Worm (Caenorhabditis elegans) whole organism, young adult: ENCODE measurements around the gene spp-26.
A peak's percentile ranks its signal among the peaks of the same experiment; 100 is the strongest.

Source experiments
- B0019.2 ChIP-seq: fragments of 200-800 bp; sonication (Bioruptor generic); conservative IDR thresholded peaks from 2 replicates; pipeline ENCODE4 v1.3.6; 2022; ENCODE audit warnings: missing genetic modification reagents, missing genetic modification characterization, missing compliant biosample characterization
- F49E8.2 ChIP-seq: sonication (generic microtip); optimal IDR thresholded peaks from 3 replicates; lab custom pipeline; 2017; ENCODE audit warnings: missing genetic modification characterization, mild to moderate bottlenecking, missing compliant biosample characterization, antibody characterized with exemption, moderate library complexity; ENCODE audit not compliant: insufficient read depth
- F52B5.7 ChIP-seq: sonication (generic microtip); optimal IDR thresholded peaks from 2 replicates; lab custom pipeline; 2016; ENCODE audit warnings: mild to moderate bottlenecking, missing genetic modification characterization, missing compliant biosample characterization
- F57A8.1 ChIP-seq: fragments of 200-800 bp; sonication (Bioruptor generic); optimal IDR thresholded peaks from 2 replicates; lab custom pipeline; 2018; ENCODE audit warnings: mild to moderate bottlenecking, missing genetic modification characterization, moderate library complexity, missing compliant biosample characterization
- F57C9.4 ChIP-seq: sonication (generic microtip); optimal IDR thresholded peaks from 2 replicates; lab custom pipeline; 2017; ENCODE audit warnings: mild to moderate bottlenecking, missing genetic modification characterization, missing compliant biosample characterization
- K11D2.4 ChIP-seq: fragments of 200-800 bp; sonication (Bioruptor generic); IDR thresholded peaks from 2 replicates; pipeline ENCODE4 v1.3.6; 2022; ENCODE audit warnings: missing genetic modification reagents, missing genetic modification characterization, missing compliant biosample characterization
- K12H6.12 ChIP-seq: fragments of 200-800 bp; sonication (Bioruptor generic); optimal IDR thresholded peaks from 2 replicates; lab custom pipeline; 2018; ENCODE audit warnings: mild to moderate bottlenecking, missing genetic modification characterization, missing compliant biosample characterization
- T26A5.8 ChIP-seq: sonication (generic microtip); optimal IDR thresholded peaks from 2 replicates; lab custom pipeline; 2016; ENCODE audit warnings: missing genetic modification characterization, missing compliant biosample characterization
- Y79H2A.3 ChIP-seq: fragments of 200-800 bp; sonication (Bioruptor generic); conservative IDR thresholded peaks from 2 replicates; pipeline ENCODE4 v1.3.6; 2022; ENCODE audit warnings: missing genetic modification reagents, missing genetic modification characterization, missing compliant biosample characterization
- ZK185.1 ChIP-seq: sonication (generic microtip); optimal IDR thresholded peaks from 2 replicates; lab custom pipeline; 2016; ENCODE audit warnings: mild to moderate bottlenecking, missing genetic modification characterization, missing compliant biosample characterization; ENCODE audit not compliant: poor library complexity, severe bottlenecking
- ama-1 ChIP-seq, 3 experiments: fragments of 150-350 bp in 1 of 3; sonication (generic microtip) in 2 of 3; optimal IDR thresholded peaks; 2 replicates each; lab custom pipeline; 2014 to 2018; ENCODE audit warnings: missing biosample characterization in 2 of 3, missing genetic modification characterization in 2 of 3, missing genetic modification reagents in 2 of 3
- atf-7 ChIP-seq: sonication (generic microtip); optimal IDR thresholded peaks from 2 replicates; lab custom pipeline; 2017; ENCODE audit warnings: mild to moderate bottlenecking, missing genetic modification characterization, missing compliant biosample characterization
- attf-3 ChIP-seq: fragments of 200-800 bp; sonication (Bioruptor generic); conservative IDR thresholded peaks from 2 replicates; pipeline ENCODE4 v1.3.6; 2022; ENCODE audit warnings: missing genetic modification reagents, missing genetic modification characterization, missing compliant biosample characterization
- bed-1 ChIP-seq: fragments of 200-800 bp; sonication (Bioruptor generic); IDR thresholded peaks from 2 replicates; pipeline ENCODE4 v1.3.6; 2022; ENCODE audit warnings: missing genetic modification reagents, missing genetic modification characterization, missing compliant biosample characterization
- bed-2 ChIP-seq: fragments of 200-800 bp; sonication (Bioruptor generic); IDR thresholded peaks from 2 replicates; pipeline ENCODE4 v1.3.6; 2022; ENCODE audit warnings: missing genetic modification reagents, missing genetic modification characterization, missing compliant biosample characterization
- ceh-27 ChIP-seq: fragments of 200-800 bp; sonication (Bioruptor generic); optimal IDR thresholded peaks from 2 replicates; lab custom pipeline; 2018; ENCODE audit warnings: mild to moderate bottlenecking, missing genetic modification characterization, moderate library complexity, missing compliant biosample characterization
- ceh-40 ChIP-seq: fragments of 200-800 bp; sonication (Bioruptor generic); IDR thresholded peaks from 2 replicates; pipeline ENCODE4 v1.3.6; 2022; ENCODE audit warnings: missing genetic modification characterization, missing compliant biosample characterization
- dox-1 ChIP-seq: fragments of 200-800 bp; sonication (Bioruptor generic); IDR thresholded peaks from 2 replicates; pipeline ENCODE4 v1.3.6; 2022; ENCODE audit warnings: missing genetic modification reagents, missing genetic modification characterization, missing compliant biosample characterization
- ekl-4 ChIP-seq: fragments of 200-800 bp; sonication (Bioruptor generic); IDR thresholded peaks from 2 replicates; pipeline ENCODE4 v1.3.6; 2022; ENCODE audit warnings: missing genetic modification reagents, missing genetic modification characterization, missing compliant biosample characterization
- gei-17 ChIP-seq: fragments of 200-800 bp; sonication (Bioruptor generic); optimal IDR thresholded peaks from 2 replicates; lab custom pipeline; 2018; ENCODE audit warnings: mild to moderate bottlenecking, missing genetic modification characterization, missing compliant biosample characterization
- hlh-12 ChIP-seq: sonication (generic microtip); optimal IDR thresholded peaks from 2 replicates; lab custom pipeline; 2016; ENCODE audit warnings: missing genetic modification characterization, missing compliant biosample characterization
- hlh-26 ChIP-seq: fragments of 200-800 bp; sonication (Bioruptor generic); conservative IDR thresholded peaks from 2 replicates; pipeline ENCODE4 v1.3.6; 2022; ENCODE audit warnings: missing genetic modification reagents, missing genetic modification characterization, missing compliant biosample characterization
- hmg-1.2 ChIP-seq: fragments of 200-800 bp; sonication (Bioruptor generic); IDR thresholded peaks from 2 replicates; pipeline ENCODE4 v1.3.6; 2022; ENCODE audit warnings: missing genetic modification reagents, missing genetic modification characterization, missing compliant biosample characterization
- hrde-1 ChIP-seq: sonication (generic microtip); optimal IDR thresholded peaks from 2 replicates; lab custom pipeline; 2016; ENCODE audit warnings: missing genetic modification characterization, mild to moderate bottlenecking, missing compliant biosample characterization, moderate library complexity, missing genotype, missing genetic modification reagents, borderline replicate concordance
- hsf-1 ChIP-seq: fragments of 200-800 bp; sonication (Bioruptor generic); IDR thresholded peaks from 2 replicates; pipeline ENCODE4 v1.3.6; 2022; ENCODE audit warnings: missing genetic modification reagents, missing genetic modification characterization, missing compliant biosample characterization
- lin-35 ChIP-seq, 3 experiments: fragments of 150-350 bp in 2 of 3; sonication (generic microtip) in 1 of 3; optimal IDR thresholded peaks; 2 replicates each; lab custom pipeline; 2014 to 2018; ENCODE audit warnings: missing biosample characterization in 3 of 3, missing genetic modification characterization in 3 of 3, missing genetic modification reagents in 3 of 3
- lin-54 ChIP-seq: fragments of 200-800 bp; sonication (Bioruptor generic); optimal IDR thresholded peaks from 2 replicates; lab custom pipeline; 2018; ENCODE audit warnings: mild to moderate bottlenecking, missing genetic modification characterization, missing compliant biosample characterization
- lsl-1 ChIP-seq: fragments of 200-800 bp; sonication (Bioruptor generic); optimal IDR thresholded peaks from 2 replicates; lab custom pipeline; 2018; ENCODE audit warnings: mild to moderate bottlenecking, missing genetic modification characterization, moderate library complexity, missing compliant biosample characterization
- madf-6 ChIP-seq: fragments of 200-800 bp; sonication (Bioruptor generic); IDR thresholded peaks from 2 replicates; pipeline ENCODE4 v1.3.6; 2022; ENCODE audit warnings: missing genetic modification reagents, missing genetic modification characterization, missing compliant biosample characterization
- mel-28 ChIP-seq: sonication (generic microtip); optimal IDR thresholded peaks from 2 replicates; lab custom pipeline; 2016; ENCODE audit warnings: borderline replicate concordance, mild to moderate bottlenecking, missing genetic modification characterization, missing compliant biosample characterization
- mes-4 ChIP-seq: sonication (generic microtip); optimal IDR thresholded peaks from 2 replicates; lab custom pipeline; 2016; ENCODE audit warnings: missing genotype, missing genetic modification characterization, missing compliant biosample characterization
- nfya-1 ChIP-seq: sonication (generic microtip); optimal IDR thresholded peaks from 2 replicates; lab custom pipeline; 2017; ENCODE audit warnings: antibody characterized with exemption, missing compliant biosample characterization, missing genetic modification characterization, borderline replicate concordance; ENCODE audit not compliant: insufficient read depth
- nhr-179 ChIP-seq: sonication (generic microtip); optimal IDR thresholded peaks from 2 replicates; lab custom pipeline; 2016; ENCODE audit warnings: mild to moderate bottlenecking, missing genetic modification characterization, missing compliant biosample characterization
- nhr-27 ChIP-seq: fragments of 200-800 bp; sonication (Bioruptor generic); optimal IDR thresholded peaks from 2 replicates; lab custom pipeline; 2018; ENCODE audit warnings: mild to moderate bottlenecking, missing genetic modification characterization, moderate library complexity, missing compliant biosample characterization
- nhr-80 ChIP-seq: sonication (generic microtip); optimal IDR thresholded peaks from 2 replicates; lab custom pipeline; 2016; ENCODE audit warnings: missing genetic modification characterization, missing compliant biosample characterization
- nhr-90 ChIP-seq: sonication (generic microtip); optimal IDR thresholded peaks from 2 replicates; lab custom pipeline; 2016; ENCODE audit warnings: missing genotype, mild to moderate bottlenecking, missing genetic modification characterization, missing compliant biosample characterization
- repo-1 ChIP-seq: sonication (generic microtip); optimal IDR thresholded peaks from 2 replicates; lab custom pipeline; 2017; ENCODE audit warnings: mild to moderate bottlenecking, missing genetic modification characterization, missing compliant biosample characterization
- sea-2 ChIP-seq: fragments of 200-800 bp; sonication (Bioruptor generic); IDR thresholded peaks from 2 replicates; pipeline ENCODE4 v1.3.6; 2022; ENCODE audit warnings: missing genetic modification characterization, missing compliant biosample characterization
- snpc-1.3 ChIP-seq: sonication (generic microtip); optimal IDR thresholded peaks from 2 replicates; lab custom pipeline; 2017; ENCODE audit warnings: missing genetic modification characterization, mild to moderate bottlenecking, missing compliant biosample characterization, antibody characterized with exemption, moderate library complexity, missing genotype, missing genetic modification reagents; ENCODE audit not compliant: insufficient read depth
- snpc-3.4 ChIP-seq: sonication (generic microtip); optimal IDR thresholded peaks from 2 replicates; lab custom pipeline; 2017; ENCODE audit warnings: missing genetic modification characterization, mild to moderate bottlenecking, missing compliant biosample characterization, antibody characterized with exemption, moderate library complexity, missing genotype, missing genetic modification reagents
- somi-1 ChIP-seq: fragments of 200-800 bp; sonication (Bioruptor generic); optimal IDR thresholded peaks from 2 replicates; lab custom pipeline; 2018; ENCODE audit warnings: mild to moderate bottlenecking, missing genetic modification characterization, missing compliant biosample characterization
- tbx-9 ChIP-seq: sonication (generic microtip); optimal IDR thresholded peaks from 2 replicates; lab custom pipeline; 2016; ENCODE audit warnings: borderline replicate concordance, missing genetic modification characterization, inconsistent platforms, missing compliant biosample characterization
- tlf-1 ChIP-seq: fragments of 200-800 bp; sonication (Bioruptor generic); optimal IDR thresholded peaks from 2 replicates; lab custom pipeline; 2018; ENCODE audit warnings: mild to moderate bottlenecking, missing genetic modification characterization, missing compliant biosample characterization
- xnd-1 ChIP-seq: sonication (generic microtip); optimal IDR thresholded peaks from 2 replicates; lab custom pipeline; 2016; ENCODE audit warnings: missing genotype, missing genetic modification reagents, missing genetic modification characterization, missing compliant biosample characterization
- zim-3 ChIP-seq: sonication (generic microtip); optimal IDR thresholded peaks from 2 replicates; lab custom pipeline; 2017; ENCODE audit warnings: mild to moderate bottlenecking, missing genetic modification characterization, moderate library complexity, missing compliant biosample characterization
- ztf-22 ChIP-seq: fragments of 200-800 bp; sonication (Bioruptor generic); optimal IDR thresholded peaks from 2 replicates; lab custom pipeline; 2018; ENCODE audit warnings: mild to moderate bottlenecking, missing genetic modification characterization, moderate library complexity, missing compliant biosample characterization
- ztf-28 ChIP-seq: fragments of 200-800 bp; sonication (Bioruptor generic); IDR thresholded peaks from 2 replicates; pipeline ENCODE4 v1.3.6; 2022; ENCODE audit warnings: missing genetic modification reagents, missing genetic modification characterization, missing compliant biosample characterization
- ztf-3 ChIP-seq: fragments of 200-800 bp; sonication (Bioruptor generic); optimal IDR thresholded peaks from 2 replicates; lab custom pipeline; 2018; ENCODE audit warnings: mild to moderate bottlenecking, missing genetic modification characterization, missing compliant biosample characterization

Gene spp-26

ce11 chrV:6514887-6515324 is 44.1 kb downstream of the spp-26 start, which contains the start of gene dpy-11 (continued):
- TF ChIP-seq F57A8.1 (no peak), T26A5.8 (tag; lab: Kevin White, UChicago) (no peak), hsf-1 (peak; percentile 12; the same call in 1 of the 2 replicates), K11D2.4 (GFP tag; lab: Robert Waterston, UW) (peak; percentile 58; the same call in 1 of the 2 replicates), dox-1 (peak; percentile 58), F49E8.2 (tag; lab: Kevin White, UChicago) (no peak), ztf-3 (no peak), mel-28 (tag; lab: Kevin White, UChicago) (no peak), ztf-22 (GFP tag; lab: Kevin White, UChicago) (peak; percentile 19), sea-2 (GFP tag; lab: Robert Waterston, UW) (no peak), hmg-1.2 (GFP tag; lab: Robert Waterston, UW) (peak; percentile 51), somi-1 (GFP tag; lab: Kevin White, UChicago) (peak; percentile 74), lsl-1 (GFP tag; lab: Kevin White, UChicago) (no peak), madf-6 (peak; percentile 61), tbx-9 (tag; lab: Kevin White, UChicago) (no peak), hlh-12 (no peak), lin-35 (GFP tag; optimal IDR thresholded peaks at IDR 0.05; lab: Kevin White, UChicago) (peak in 1 of 3 experiments; percentile 59), ztf-28 (GFP tag; lab: Robert Waterston, UW) (no peak), snpc-1.3 (tag; lab: Kevin White, UChicago) (no peak), ekl-4 (GFP tag; lab: Robert Waterston, UW) (peak; percentile 65), K12H6.12 (no peak), Y79H2A.3 (GFP tag; lab: Robert Waterston, UW) (no peak), bed-1 (GFP tag; lab: Robert Waterston, UW) (0 out of 2 replicates have a peak, but pooled peaks have one; percentile 80), tlf-1 (GFP tag; lab: Kevin White, UChicago) (peak; percentile 64), B0019.2 (no peak), hrde-1 (tag; lab: Kevin White, UChicago) (peak; percentile 20), repo-1 (tag; lab: Kevin White, UChicago) (peak; percentile 93), nhr-179 (tag; lab: Kevin White, UChicago) (no peak), lin-54 (peak; percentile 28), ceh-27 (GFP tag; lab: Kevin White, UChicago) (no peak), snpc-3.4 (tag; lab: Kevin White, UChicago) (no peak), ZK185.1 (tag; lab: Kevin White, UChicago) (peak; percentile 22), xnd-1 (no peak), F57C9.4 (no peak), gei-17 (GFP tag; lab: Kevin White, UChicago) (peak; percentile 25), ceh-40 (GFP tag; lab: Robert Waterston, UW) (no peak), ama-1 (optimal IDR thresholded peaks at IDR 0.05; lab: Kevin White, UChicago) (peak; percentile 98), ama-1 (GFP tag; optimal IDR thresholded peaks at IDR 0.05; lab: Kevin White, UChicago) (no peak), F52B5.7 (tag; lab: Kevin White, UChicago) (peak; percentile 74), nhr-90 (tag; lab: Kevin White, UChicago) (peak; percentile 1), hlh-26 (GFP tag; lab: Robert Waterston, UW) (no peak), nfya-1 (tag; lab: Kevin White, UChicago) (no peak), bed-2 (GFP tag; lab: Robert Waterston, UW) (no peak), atf-7 (tag; lab: Kevin White, UChicago) (peak; percentile 55), attf-3 (GFP tag; lab: Robert Waterston, UW) (no peak), zim-3 (tag; lab: Kevin White, UChicago) (no peak), nhr-27 (tag; lab: Kevin White, UChicago) (no peak), nhr-80 (no peak), mes-4 (tag; lab: Kevin White, UChicago) (no peak)
